Worm (Caenorhabditis elegans) whole organism, L3 larva: ENCODE data around the gene cutl-12.

ENCODE experiments used
- nhr-77 ChIP-seq: fragments of 150-350 bp; optimal IDR thresholded peaks from 2 replicates; lab custom pipeline; 2014; ENCODE audit warnings: missing biosample characterization, missing genetic modification characterization
- pha-4 ChIP-seq: fragments of 150-350 bp; optimal IDR thresholded peaks from 2 replicates; lab custom pipeline; 2014; ENCODE audit warnings: missing biosample characterization, missing genetic modification reagents, missing genetic modification characterization
- pqm-1 ChIP-seq: fragments of 150-350 bp; optimal IDR thresholded peaks from 2 replicates; lab custom pipeline; 2017; ENCODE audit warnings: missing biosample characterization, missing genetic modification characterization, inconsistent platforms

DNA sequence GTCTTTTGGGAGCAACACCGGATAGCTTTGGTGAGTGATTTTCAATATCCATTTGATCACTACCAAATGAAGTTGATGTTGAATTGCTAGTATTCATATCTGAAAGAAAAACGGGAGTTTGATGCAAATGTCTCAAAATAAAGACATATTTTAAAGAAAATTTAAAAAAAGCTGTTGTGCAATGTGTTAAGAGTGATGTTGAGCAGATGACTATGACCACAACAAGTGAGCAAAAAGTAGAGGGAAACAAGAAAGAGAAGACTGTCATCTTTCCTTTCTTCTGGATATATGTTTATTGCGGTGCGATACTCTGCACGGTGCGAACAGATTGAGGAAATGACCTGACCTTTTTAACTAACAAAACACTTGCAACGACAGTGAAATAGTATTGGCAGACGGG, 10.9 kb downstream of the cutl-12 start, which contains the start of gene T22C8.4:
- no peak for TF ChIP-seq nhr-77 (tag; lab: Kevin White, UChicago)
- no peak for TF ChIP-seq pqm-1 (tag; lab: Kevin White, UChicago)
- no peak for TF ChIP-seq pha-4
